Worm (Caenorhabditis elegans): ENCODE data around the gene dpy-20.

The dpy-20 gene

DNA sequence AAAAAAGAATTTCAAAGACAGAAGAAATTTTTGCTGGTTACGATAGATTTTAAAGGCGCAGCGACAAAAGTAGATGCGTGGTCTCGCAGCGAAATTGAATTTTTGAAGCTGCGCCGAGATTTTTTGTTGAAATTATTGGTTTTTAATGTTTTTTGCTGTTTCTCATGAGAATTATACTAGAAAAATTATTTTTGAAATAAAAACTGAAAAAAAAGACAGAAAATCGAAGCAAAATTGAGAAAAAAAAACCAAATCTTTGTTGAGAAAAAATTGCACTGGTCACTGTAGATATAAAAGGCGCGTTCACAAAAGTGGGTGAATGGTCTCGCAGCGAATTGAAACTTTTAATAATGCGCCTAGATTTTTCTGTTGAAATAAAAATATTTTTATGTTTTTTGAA, 5.0 kb downstream of the dpy-20 start:
- no peak for TF ChIP-seq nhr-28 (tag; optimal IDR thresholded peaks at IDR 0.05)
- no peak for TF ChIP-seq nhr-2 (tag; optimal IDR thresholded peaks at IDR 0.05)
- TF ChIP-seq lin-13 (tag; optimal IDR thresholded peaks at IDR 0.05), result no peak
- no peak for TF ChIP-seq tbx-8 (GFP tag; optimal IDR thresholded peaks at IDR 0.05)
- TF ChIP-seq blmp-1 (tag; optimal IDR thresholded peaks at IDR 0.05), result no peak

DNA sequence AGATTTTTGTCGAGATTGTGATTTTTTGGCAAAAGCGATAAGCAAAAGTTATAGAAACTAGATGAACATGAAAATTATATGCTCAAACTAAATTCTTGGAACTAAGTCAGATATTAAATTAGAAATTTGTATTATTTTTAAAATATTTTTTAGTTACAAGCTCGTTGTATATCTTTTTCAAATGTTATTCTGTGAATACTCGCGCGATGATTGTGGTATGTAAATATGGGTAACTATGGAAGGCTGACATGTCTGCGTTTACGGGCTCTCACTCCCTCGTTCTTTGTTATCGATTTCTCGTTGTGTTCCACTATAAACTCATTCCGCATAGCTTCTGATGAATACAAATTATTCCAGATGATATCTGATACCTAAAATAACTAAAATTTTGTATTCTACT, 6.5 kb downstream of the dpy-20 start, which contains the start of gene ZK792.7:
Gene ZK792.7, plus strand, starts transcription at position 301 of the 400 bp plus-strand sequence.
- TF ChIP-seq ces-1 (GFP tag; optimal IDR thresholded peaks at IDR 0.05) (peak; percentile 44), nhr-2 (tag; optimal IDR thresholded peaks at IDR 0.05) (no peak), bed-3 (GFP tag; optimal IDR thresholded peaks at IDR 0.05) (no peak), drap-1 (GFP tag; optimal IDR thresholded peaks at IDR 0.05) (no peak), blmp-1 (tag; optimal IDR thresholded peaks at IDR 0.05) (no peak), snpc-4 (tag; optimal IDR thresholded peaks at IDR 0.05) (no peak), mep-1 (tag; optimal IDR thresholded peaks at IDR 0.05) (no peak), sem-2 (GFP tag; optimal IDR thresholded peaks at IDR 0.05) (no peak), nhr-12 (tag; optimal IDR thresholded peaks at IDR 0.05) (no peak), pha-4 (tag; optimal IDR thresholded peaks at IDR 0.05) (peak; percentile 55), elt-1 (tag; optimal IDR thresholded peaks at IDR 0.05; ENCODE audit: borderline replicate concordance, insufficient read depth) (no peak), lin-32 (GFP tag; optimal IDR thresholded peaks at IDR 0.05) (no peak), sptf-1 (tag; optimal IDR thresholded peaks at IDR 0.05) (no peak), mls-2 (tag; optimal IDR thresholded peaks at IDR 0.05) (no peak), unc-62 (GFP tag; optimal IDR thresholded peaks at IDR 0.05) (no peak)

DNA sequence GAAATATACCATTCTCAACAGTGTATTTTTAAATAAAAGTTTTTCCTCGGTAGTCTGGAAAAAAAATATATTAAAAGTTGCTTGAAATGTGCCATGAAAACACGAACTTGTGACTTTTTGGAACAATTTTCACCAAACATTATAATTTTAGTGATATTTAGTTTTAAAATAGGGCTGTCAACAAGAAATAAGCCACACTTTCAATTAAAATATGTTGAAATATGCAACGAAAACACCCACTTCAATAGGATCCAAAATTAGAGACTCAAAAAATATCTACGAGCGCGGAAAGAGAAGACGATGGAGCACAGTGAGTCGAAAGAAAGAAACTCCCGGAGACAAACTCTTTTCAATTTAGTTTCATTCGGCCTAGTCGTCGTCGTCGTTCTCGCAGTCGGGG, 7.2 kb downstream of the dpy-20 start, which contains the start of gene ZK792.12:
Gene ZK792.12, plus strand, starts transcription at position 301 of the 400 bp plus-strand sequence.
- TF ChIP-seq unc-120 (tag; optimal IDR thresholded peaks at IDR 0.05; ENCODE audit: poor library complexity, severe bottlenecking) (no peak), ztf-11 (tag; optimal IDR thresholded peaks at IDR 0.05) (no peak), zip-8 (tag; optimal IDR thresholded peaks at IDR 0.05) (no peak), nhr-28 (tag; optimal IDR thresholded peaks at IDR 0.05) (no peak), nhr-12 (tag; optimal IDR thresholded peaks at IDR 0.05) (no peak), nhr-237 (tag; optimal IDR thresholded peaks at IDR 0.05) (no peak), ces-1 (GFP tag; optimal IDR thresholded peaks at IDR 0.05) (no peak), flh-1 (GFP tag; optimal IDR thresholded peaks at IDR 0.05) (no peak), mep-1 (tag; optimal IDR thresholded peaks at IDR 0.05) (no peak)

DNA sequence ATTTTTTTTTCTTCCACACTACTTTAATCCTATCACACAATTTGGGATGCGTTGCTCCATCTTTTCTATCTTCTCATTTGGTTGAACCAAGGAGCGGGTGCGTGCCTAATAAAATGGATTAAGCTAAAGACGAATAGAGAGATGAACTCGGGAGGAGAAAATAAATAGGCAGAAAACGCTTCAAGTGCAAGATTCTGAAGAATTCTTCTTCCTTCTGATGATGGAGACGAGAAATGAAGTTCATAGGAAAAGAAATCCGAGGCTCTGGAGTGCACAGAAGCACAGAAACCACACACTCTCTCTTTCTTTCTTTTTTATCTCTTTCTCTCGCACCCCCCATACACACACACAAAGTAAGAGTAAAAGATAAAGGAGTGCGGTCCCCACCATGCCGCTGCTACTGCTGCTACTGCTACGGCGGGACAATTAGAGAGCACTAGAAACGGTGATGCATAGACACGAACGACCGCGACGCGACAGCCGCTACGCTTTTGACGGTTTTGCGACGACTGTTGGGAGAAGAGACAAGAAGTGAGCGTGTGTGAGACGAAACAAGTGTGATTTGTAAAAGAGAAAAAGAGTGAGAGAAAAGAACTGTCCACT, 8.5 kb downstream of the dpy-20 start:
- peak; percentile 70 for TF ChIP-seq nhr-237 (tag; optimal IDR thresholded peaks at IDR 0.05)
- TF ChIP-seq mep-1 (tag; optimal IDR thresholded peaks at IDR 0.05), result peak; percentile 67
- peak; percentile 49 for TF ChIP-seq pha-4 (tag; optimal IDR thresholded peaks at IDR 0.05)
- peak; percentile 44 for TF ChIP-seq drap-1 (GFP tag; optimal IDR thresholded peaks at IDR 0.05)
- no peak for TF ChIP-seq bed-3 (GFP tag; optimal IDR thresholded peaks at IDR 0.05)
- TF ChIP-seq hlh-1 (tag; optimal IDR thresholded peaks at IDR 0.05), result peak; percentile 73
- no peak for TF ChIP-seq mab-5 (tag; optimal IDR thresholded peaks at IDR 0.05)
- TF ChIP-seq ztf-11 (tag; optimal IDR thresholded peaks at IDR 0.05), result no peak
- no peak for TF ChIP-seq nhr-12 (tag; optimal IDR thresholded peaks at IDR 0.05)
- TF ChIP-seq sptf-1 (tag; optimal IDR thresholded peaks at IDR 0.05), result peak; percentile 28
- peak; percentile 46 for TF ChIP-seq ceh-39 (tag; optimal IDR thresholded peaks at IDR 0.05)
- TF ChIP-seq ham-2 (GFP tag; optimal IDR thresholded peaks at IDR 0.05), result peak; percentile 97
- peak; percentile 81 for TF ChIP-seq unc-62 (GFP tag; optimal IDR thresholded peaks at IDR 0.05)
- no peak for TF ChIP-seq elt-3 (tag; optimal IDR thresholded peaks at IDR 0.05)
- peak; percentile 88 for TF ChIP-seq unc-120 (tag; optimal IDR thresholded peaks at IDR 0.05; ENCODE audit: poor library complexity, severe bottlenecking)
- peak; percentile 64 for TF ChIP-seq M03D4.4 (tag; optimal IDR thresholded peaks at IDR 0.05)
- TF ChIP-seq mls-2 (tag; optimal IDR thresholded peaks at IDR 0.05), result peak; percentile 60
- no peak for TF ChIP-seq lin-32 (GFP tag; optimal IDR thresholded peaks at IDR 0.05)
- peak; percentile 23 for TF ChIP-seq lsy-2 (tag; optimal IDR thresholded peaks at IDR 0.05)
- TF ChIP-seq ceh-83 (GFP tag; optimal IDR thresholded peaks at IDR 0.05), result no peak
- no peak for TF ChIP-seq elt-1 (tag; optimal IDR thresholded peaks at IDR 0.05; ENCODE audit: borderline replicate concordance, insufficient read depth)
- peak; percentile 18 for TF ChIP-seq ceh-43 (GFP tag; optimal IDR thresholded peaks at IDR 0.05)
- peak; percentile 99 for TF ChIP-seq ces-1 (GFP tag; optimal IDR thresholded peaks at IDR 0.05)
- no peak for TF ChIP-seq zip-8 (tag; optimal IDR thresholded peaks at IDR 0.05)
- no peak for TF ChIP-seq lin-13 (tag; optimal IDR thresholded peaks at IDR 0.05)
- TF ChIP-seq sem-2 (GFP tag; optimal IDR thresholded peaks at IDR 0.05), result no peak
- TF ChIP-seq nhr-2 (tag; optimal IDR thresholded peaks at IDR 0.05), result peak; percentile 1
- TF ChIP-seq unc-39 (tag; optimal IDR thresholded peaks at IDR 0.05), result no peak
- TF ChIP-seq blmp-1 (tag; optimal IDR thresholded peaks at IDR 0.05), result peak; percentile 36
- TF ChIP-seq snpc-4 (tag; optimal IDR thresholded peaks at IDR 0.05), result no peak
- no peak for TF ChIP-seq nhr-28 (tag; optimal IDR thresholded peaks at IDR 0.05)
- peak; percentile 39 for TF ChIP-seq tbx-8 (GFP tag; optimal IDR thresholded peaks at IDR 0.05)
- no peak for TF ChIP-seq flh-1 (GFP tag; optimal IDR thresholded peaks at IDR 0.05)
- TF ChIP-seq cnd-1 (tag; optimal IDR thresholded peaks at IDR 0.05), result peak; percentile 72
- TF ChIP-seq nhr-76 (tag; optimal IDR thresholded peaks at IDR 0.05), result no peak
